Worm (Caenorhabditis elegans) whole organism, young adult: Measurements from ENCODE around the gene nhr-241.

ENCODE experiments used
- F23B12.7 ChIP-seq: sonication (generic microtip); optimal IDR thresholded peaks from 2 replicates; lab custom pipeline; 2017; ENCODE audit warnings: missing genetic modification characterization, mild to moderate bottlenecking, missing compliant biosample characterization, antibody characterized with exemption, moderate library complexity; ENCODE audit not compliant: insufficient read depth
- F49E8.2 ChIP-seq: sonication (generic microtip); optimal IDR thresholded peaks from 3 replicates; lab custom pipeline; 2017; ENCODE audit warnings: missing genetic modification characterization, mild to moderate bottlenecking, missing compliant biosample characterization, antibody characterized with exemption, moderate library complexity; ENCODE audit not compliant: insufficient read depth
- F55B11.4 ChIP-seq: sonication (generic microtip); optimal IDR thresholded peaks from 2 replicates; lab custom pipeline; 2016; ENCODE audit warnings: missing compliant biosample characterization, missing genetic modification characterization, borderline replicate concordance; ENCODE audit not compliant: insufficient read depth
- akir-1 ChIP-seq: fragments of 200-800 bp; sonication (Bioruptor generic); optimal IDR thresholded peaks from 2 replicates; lab custom pipeline; 2018; ENCODE audit warnings: mild to moderate bottlenecking, missing genetic modification characterization, moderate library complexity, missing compliant biosample characterization
- ceh-100 ChIP-seq: fragments of 200-800 bp; sonication (Bioruptor generic); IDR thresholded peaks from 2 replicates; pipeline ENCODE4 v1.3.6; 2022; ENCODE audit warnings: missing genetic modification reagents, missing genetic modification characterization, missing compliant biosample characterization
- ceh-79 ChIP-seq: sonication (generic microtip); optimal IDR thresholded peaks from 2 replicates; lab custom pipeline; 2017; ENCODE audit warnings: mild to moderate bottlenecking, missing genetic modification characterization, missing compliant biosample characterization
- dpff-1 ChIP-seq: sonication (generic microtip); optimal IDR thresholded peaks from 2 replicates; lab custom pipeline; 2017; ENCODE audit warnings: mild to moderate bottlenecking, missing genetic modification characterization, missing compliant biosample characterization
- hlh-12 ChIP-seq: sonication (generic microtip); optimal IDR thresholded peaks from 2 replicates; lab custom pipeline; 2016; ENCODE audit warnings: missing genetic modification characterization, missing compliant biosample characterization
- let-526 ChIP-seq: fragments of 200-800 bp; sonication (Bioruptor generic); IDR thresholded peaks from 2 replicates; pipeline ENCODE4 v1.3.6; 2022; ENCODE audit warnings: missing genetic modification reagents, missing genetic modification characterization, missing compliant biosample characterization
- lin-54 ChIP-seq: fragments of 200-800 bp; sonication (Bioruptor generic); optimal IDR thresholded peaks from 2 replicates; lab custom pipeline; 2018; ENCODE audit warnings: mild to moderate bottlenecking, missing genetic modification characterization, missing compliant biosample characterization
- snpc-3.4 ChIP-seq: sonication (generic microtip); optimal IDR thresholded peaks from 2 replicates; lab custom pipeline; 2017; ENCODE audit warnings: missing genetic modification characterization, mild to moderate bottlenecking, missing compliant biosample characterization, antibody characterized with exemption, moderate library complexity, missing genotype, missing genetic modification reagents
- unc-62 ChIP-seq: fragments of 150-350 bp; optimal IDR thresholded peaks from 2 replicates; lab custom pipeline; 2014; ENCODE audit warnings: missing biosample characterization, missing genetic modification reagents, missing genetic modification characterization
- zfh-2 ChIP-seq: fragments of 200-800 bp; sonication (Bioruptor generic); conservative IDR thresholded peaks from 2 replicates; pipeline ENCODE4 v1.3.6; 2022; ENCODE audit warnings: missing genetic modification reagents, missing genetic modification characterization, missing compliant biosample characterization

- no peak for TF ChIP-seq F23B12.7 (tag; lab: Kevin White, UChicago)
- TF ChIP-seq let-526: no peak
- TF ChIP-seq zfh-2 (GFP tag; lab: Robert Waterston, UW): no peak
- TF ChIP-seq ceh-79: no peak
- no peak for TF ChIP-seq F55B11.4 (tag; lab: Kevin White, UChicago)
- no peak for TF ChIP-seq unc-62 (GFP tag; lab: Kevin White, UChicago)
- TF ChIP-seq ceh-100 (GFP tag; lab: Robert Waterston, UW): no peak
- no peak for TF ChIP-seq dpff-1
- TF ChIP-seq snpc-3.4 (tag; lab: Kevin White, UChicago): no peak
- TF ChIP-seq hlh-12 (tag; lab: Kevin White, UChicago): no peak
- TF ChIP-seq F49E8.2 (tag; lab: Kevin White, UChicago): no peak
- TF ChIP-seq lin-54 (GFP tag; lab: Kevin White, UChicago): no peak
- TF ChIP-seq akir-1 (GFP tag; lab: Kevin White, UChicago): no peak
Measured at ce11 chrV:18670017-18670416, 29.2 kb upstream of the nhr-241 start, which contains the start of gene Y69H2.10.
